Fruit fly (Drosophila melanogaster) S2 (cell line): ENCODE data around the gene JTBR.

Source experiments
- CG8478 ChIP-seq: fragments of >200 bp; optimal IDR thresholded peaks from 2 replicates; lab custom pipeline; 2018
- CTCF ChIP-seq, 2 experiments: fragments of >200 bp; optimal IDR thresholded peaks; 2 replicates each; lab custom pipeline; 2018

dm6 chr3L:1810288-1810687 is 7.6 kb upstream of the JTBR start, which contains the start of gene GV1:
- TF ChIP-seq CG8478 (lab: Kevin White, UChicago) (no peak), CTCF (optimal IDR thresholded peaks at IDR 0.05; lab: Kevin White, UChicago) (no peak)
